Fruit fly (Drosophila melanogaster): ENCODE data around the gene CG32485.

CG32485 gene

dm6 chr3L:3096073-3096725 is 46.1 kb downstream of the CG32485 start (continued):
- TF ChIP-seq gfzf (GFP tag; optimal IDR thresholded peaks at IDR 0.05) (no peak), CG9932 (GFP tag; IDR thresholded peaks at IDR 0.05) (peak; percentile 51), dysf (GFP tag; IDR thresholded peaks at IDR 0.05) (peak; percentile 35; the same call in 1 of the 3 replicates), CG2129 (GFP tag; IDR thresholded peaks at IDR 0.05; ENCODE audit: partially characterized antibody) (peak; percentile 38; the same call in 1 of the 2 replicates), CG7839 (tag; optimal IDR thresholded peaks at IDR 0.05) (peak; percentile 18), nerfin-2 (GFP tag; IDR thresholded peaks at IDR 0.05; ENCODE audit: partially characterized antibody) (peak; percentile 92), Awh (GFP tag; IDR thresholded peaks at IDR 0.05) (0 out of 2 replicates have a peak, but pooled peaks have one; percentile 27), tll (GFP tag; optimal IDR thresholded peaks at IDR 0.05) (no peak), CG11085 (GFP tag; IDR thresholded peaks at IDR 0.05) (no peak), CG13287 (GFP tag; IDR thresholded peaks at IDR 0.05; ENCODE audit: partially characterized antibody) (peak; percentile 47; the same call in 1 of the 2 replicates), cas (GFP tag; IDR thresholded peaks at IDR 0.05) (0 out of 2 replicates have a peak, but pooled peaks have one; percentile 6), Med (GFP tag) (peak; percentile 26), CG17385 (GFP tag; optimal IDR thresholded peaks at IDR 0.05) (no peak), CG31441 (GFP tag; IDR thresholded peaks at IDR 0.05) (no peak; the same call in 1 of the 2 replicates), cad (GFP tag; optimal IDR thresholded peaks at IDR 0.05) (no peak), Nf-YC (tag; optimal IDR thresholded peaks at IDR 0.05) (no peak), chn (GFP tag; optimal IDR thresholded peaks at IDR 0.05) (no peak), CG17912 (GFP tag; optimal IDR thresholded peaks at IDR 0.05) (no peak), CG31365 (tag; optimal IDR thresholded peaks at IDR 0.05) (no peak), kay (GFP tag; optimal IDR thresholded peaks at IDR 0.05) (no peak), pros (GFP tag; optimal IDR thresholded peaks at IDR 0.05) (peak; percentile 76), seq (GFP tag; IDR thresholded peaks at IDR 0.05) (no peak), CG2889 (GFP tag; IDR thresholded peaks at IDR 0.05) (peak; percentile 45; the same call in 1 of the 3 replicates), CG4360 (GFP tag; IDR thresholded peaks at IDR 0.05) (no peak), CG6791 (GFP tag; IDR thresholded peaks at IDR 0.05; ENCODE audit: partially characterized antibody) (peak; percentile 95), CG6689 (GFP tag; IDR thresholded peaks at IDR 0.05) (no peak), zfh1 (GFP tag; IDR thresholded peaks at IDR 0.05) (no peak), CG14050 (GFP tag; IDR thresholded peaks at IDR 0.05) (no peak), Spps (tag; optimal IDR thresholded peaks at IDR 0.05) (no peak), CG32767 (GFP tag; IDR thresholded peaks at IDR 0.05) (no peak), Lhr (GFP tag; optimal IDR thresholded peaks at IDR 0.05) (no peak), ap (GFP tag; IDR thresholded peaks at IDR 0.05) (no peak), H2.0 (GFP tag; IDR thresholded peaks at IDR 0.05) (peak; percentile 20; the same call in 1 of the 2 replicates), HLHmδ (GFP tag; optimal IDR thresholded peaks at IDR 0.05) (no peak), MBD-R2 (GFP tag; IDR thresholded peaks at IDR 0.05) (no peak), CG15601 (tag; optimal IDR thresholded peaks at IDR 0.05) (no peak), CG7928 (GFP tag; optimal IDR thresholded peaks at IDR 0.05) (no peak), Xrp1 (GFP tag; IDR thresholded peaks at IDR 0.05) (no peak; the same call in none of the 2 replicates), dmrt11E (tag; optimal IDR thresholded peaks at IDR 0.05) (no peak), CG2120 (GFP tag; optimal IDR thresholded peaks at IDR 0.05) (peak; percentile 53), CG11695 (GFP tag; IDR thresholded peaks at IDR 0.05) (no peak), z (GFP tag; IDR thresholded peaks at IDR 0.05) (no peak), psq (GFP tag; optimal IDR thresholded peaks at IDR 0.05) (no peak), HmgD (GFP tag; optimal IDR thresholded peaks at IDR 0.05) (no peak), Hr78 (GFP tag; optimal IDR thresholded peaks at IDR 0.05) (no peak), HLH3B (GFP tag; IDR thresholded peaks at IDR 0.05) (no peak), row (GFP tag; IDR thresholded peaks at IDR 0.05) (peak; percentile 65; the same call in 2 of the 3 replicates), CG31388 (GFP tag; optimal IDR thresholded peaks at IDR 0.05) (no peak), Bgb (GFP tag; IDR thresholded peaks at IDR 0.05; ENCODE audit: partially characterized antibody) (peak; percentile 83)

Data from whole organism, embryonic.